Worm (Caenorhabditis elegans): ENCODE data around the gene C14E2.3.

The C14E2.3 gene

DNA sequence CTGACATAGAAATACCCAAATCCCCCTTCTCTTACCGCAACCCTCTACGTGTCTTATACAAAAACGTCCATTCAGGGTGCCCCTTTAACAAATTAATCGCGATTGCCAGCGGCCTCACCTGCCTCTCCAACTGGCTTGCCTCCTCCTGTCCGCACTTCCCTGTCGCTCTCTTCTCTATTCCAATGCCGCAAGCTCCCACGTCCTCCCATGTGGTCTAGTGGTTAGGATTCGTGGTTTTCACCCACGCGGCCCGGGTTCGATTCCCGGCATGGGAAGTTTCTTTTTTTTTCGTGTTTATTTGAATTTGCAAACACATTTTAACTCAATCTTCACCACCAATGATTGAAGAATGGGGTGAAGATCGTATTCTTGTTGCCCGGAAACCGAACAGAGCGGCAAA, 47.3 kb upstream of the C14E2.3 start (continued):
- TF ChIP-seq dmd-6 (GFP tag; IDR thresholded peaks at IDR 0.05) (peak; percentile 46), ZK546.5 (tag; optimal IDR thresholded peaks at IDR 0.05) (no peak), daf-16 (GFP tag; optimal IDR thresholded peaks at IDR 0.05) (peak in 1 of 2 experiments; percentile 43), daf-16 (tag; optimal IDR thresholded peaks at IDR 0.05) (no peak), mes-2 (tag; optimal IDR thresholded peaks at IDR 0.05; ENCODE audit: poor library complexity, severe bottlenecking) (peak; percentile 80), ctbp-1 (GFP tag; IDR thresholded peaks at IDR 0.05) (peak; percentile 69), ama-1 (optimal IDR thresholded peaks at IDR 0.05) (no peak), F49E8.2 (tag; optimal IDR thresholded peaks at IDR 0.05; ENCODE audit: borderline replicate concordance) (no peak), sdz-12 (GFP tag; optimal IDR thresholded peaks at IDR 0.05) (no peak), T20F7.1 (GFP tag; optimal IDR thresholded peaks at IDR 0.05) (no peak), vab-7 (GFP tag; IDR thresholded peaks at IDR 0.05) (peak; percentile 76), Y75B8A.6 (GFP tag; IDR thresholded peaks at IDR 0.05) (0 out of 2 replicates have a peak, but pooled peaks have one; percentile 60), hmg-1.1 (GFP tag; IDR thresholded peaks at IDR 0.05) (peak; percentile 84), zip-2 (tag; optimal IDR thresholded peaks at IDR 0.05) (no peak), unc-130 (GFP tag; optimal IDR thresholded peaks at IDR 0.05) (peak; percentile 48), snpc-4 (tag; optimal IDR thresholded peaks at IDR 0.05) (no peak), dmd-8 (GFP tag; IDR thresholded peaks at IDR 0.05) (peak; percentile 89), lin-13 (GFP tag; optimal IDR thresholded peaks at IDR 0.05) (peak; percentile 28), mxl-2 (GFP tag; conservative IDR thresholded peaks at IDR 0.05) (0 out of 2 replicates have a peak, but pooled peaks have one; percentile 27), nhr-6 (tag; optimal IDR thresholded peaks at IDR 0.05) (peak; percentile 2), ZK337.2 (GFP tag; IDR thresholded peaks at IDR 0.05) (0 out of 2 replicates have a peak, but pooled peaks have one; percentile 39), nhr-76 (tag; optimal IDR thresholded peaks at IDR 0.05) (no peak), zip-11 (GFP tag; IDR thresholded peaks at IDR 0.05) (no peak), set-16 (GFP tag; IDR thresholded peaks at IDR 0.05) (peak; percentile 68), lin-29 (GFP tag; IDR thresholded peaks at IDR 0.05) (no peak), ceh-28 (tag; optimal IDR thresholded peaks at IDR 0.05) (no peak), F26F4.8 (GFP tag; conservative IDR thresholded peaks at IDR 0.05) (no peak), hif-1 (tag; optimal IDR thresholded peaks at IDR 0.05) (no peak), ztf-11 (tag; optimal IDR thresholded peaks at IDR 0.05) (no peak), hlh-11 (tag; optimal IDR thresholded peaks at IDR 0.05) (no peak), zag-1 (tag; optimal IDR thresholded peaks at IDR 0.05) (no peak)

- TF ChIP-seq nhr-28 (tag; optimal IDR thresholded peaks at IDR 0.05) (no peak), vab-7 (GFP tag; IDR thresholded peaks at IDR 0.05) (no peak), spr-3 (GFP tag; optimal IDR thresholded peaks at IDR 0.05) (no peak)
Measured at ce11 chrX:1857777-1858176, 46.4 kb upstream of the C14E2.3 start.

ce11 chrX:1856160-1856559, 44.8 kb upstream of the C14E2.3 start, which contains the start of gene ceh-39:
Gene ceh-39 (minus strand): TSS chrX:1856172.
- no peak for TF ChIP-seq cey-2 (tag; optimal IDR thresholded peaks at IDR 0.05; ENCODE audit: borderline replicate concordance, insufficient read depth)
- no peak for TF ChIP-seq ztf-7 (tag; optimal IDR thresholded peaks at IDR 0.05)
- peak; percentile 69 for TF ChIP-seq rbr-2 (tag; optimal IDR thresholded peaks at IDR 0.05)
- no peak for TF ChIP-seq madf-5 (GFP tag; IDR thresholded peaks at IDR 0.05)
- no peak for TF ChIP-seq zfp-2 (tag; optimal IDR thresholded peaks at IDR 0.05)
- TF ChIP-seq aly-2 (tag; optimal IDR thresholded peaks at IDR 0.05), result no peak
- TF ChIP-seq egl-27 (tag; optimal IDR thresholded peaks at IDR 0.05), result no peak
- no peak for TF ChIP-seq nhr-10 (tag; optimal IDR thresholded peaks at IDR 0.05)
- no peak for TF ChIP-seq madf-9 (GFP tag; conservative IDR thresholded peaks at IDR 0.05)
- no peak for TF ChIP-seq R02D3.7 (tag; optimal IDR thresholded peaks at IDR 0.05)
- TF ChIP-seq unc-62 (GFP tag; optimal IDR thresholded peaks at IDR 0.05 in 1 of 2), result peak in 1 of 2 experiments; percentile 7
- TF ChIP-seq unc-62 (tag; optimal IDR thresholded peaks at IDR 0.05), result no peak
- TF ChIP-seq lin-39 (tag; optimal IDR thresholded peaks at IDR 0.05), result no peak
- TF ChIP-seq unc-39 (tag; optimal IDR thresholded peaks at IDR 0.05), result no peak
- TF ChIP-seq nhr-11 (tag; optimal IDR thresholded peaks at IDR 0.05), result peak; percentile 25
- TF ChIP-seq F37D6.2 (tag; optimal IDR thresholded peaks at IDR 0.05), result peak; percentile 14
- no peak for TF ChIP-seq mdt-29 (GFP tag; IDR thresholded peaks at IDR 0.05)
- TF ChIP-seq dmd-8 (GFP tag; IDR thresholded peaks at IDR 0.05), result no peak
- no peak for TF ChIP-seq snpc-1.2 (GFP tag; IDR thresholded peaks at IDR 0.05)
- TF ChIP-seq F44E2.7 (GFP tag; IDR thresholded peaks at IDR 0.05), result no peak
